Fruit fly (Drosophila melanogaster) whole organism, wandering third instar larva: Measurements from ENCODE around the gene CG7806.
A peak's percentile ranks its signal among the peaks of the same experiment; 100 is the strongest.

Source experiments
- CG32264 ChIP-seq: fragments of 200-800 bp; sonication (Bioruptor generic); optimal IDR thresholded peaks from 2 replicates; lab custom pipeline; 2016; ENCODE audit warnings: missing biosample characterization, missing genetic modification characterization
- CG9705 ChIP-seq: fragments of 200-800 bp; sonication (Bioruptor generic); optimal IDR thresholded peaks from 2 replicates; lab custom pipeline; 2018; ENCODE audit warnings: missing biosample characterization, mild to moderate bottlenecking, missing genetic modification characterization
- Dfd ChIP-seq: fragments of >200 bp; optimal IDR thresholded peaks from 2 replicates; lab custom pipeline; 2017; ENCODE audit warnings: missing biosample characterization, missing genetic modification characterization
- Dif ChIP-seq: fragments of 200-275, 200-300 bp; sonication (Bioruptor generic); optimal IDR thresholded peaks from 2 replicates; lab custom pipeline; 2018; ENCODE audit warnings: missing biosample characterization, missing genetic modification characterization; ENCODE audit not compliant: partially characterized antibody
- GATAd ChIP-seq: sonication (Bioruptor generic); optimal IDR thresholded peaks from 2 replicates; lab custom pipeline; 2016; ENCODE audit warnings: missing biosample characterization, missing genetic modification characterization
- HLH106 ChIP-seq: fragments of 200-800 bp; optimal IDR thresholded peaks from 3 replicates; lab custom pipeline; 2019; ENCODE audit warnings: missing biosample characterization, mild to moderate bottlenecking, missing genetic modification characterization, moderate library complexity
- Hnf4 ChIP-seq: fragments of 200-800 bp; sonication (Bioruptor generic); optimal IDR thresholded peaks from 2 replicates; lab custom pipeline; 2016; ENCODE audit warnings: missing biosample characterization, mild to moderate bottlenecking, missing genetic modification characterization
- Hr83 ChIP-seq: fragments of 200-300 bp; sonication (Bioruptor generic); optimal IDR thresholded peaks from 2 replicates; lab custom pipeline; 2016; ENCODE audit warnings: missing biosample characterization, mild to moderate bottlenecking, missing genetic modification characterization, moderate library complexity; ENCODE audit not compliant: poor library complexity, severe bottlenecking
- Mio ChIP-seq: sonication (Bioruptor generic); optimal IDR thresholded peaks from 2 replicates; lab custom pipeline; 2016; ENCODE audit warnings: missing biosample characterization, missing genetic modification characterization
- Myc ChIP-seq: fragments of >200 bp; optimal IDR thresholded peaks from 2 replicates; lab custom pipeline; 2017
- N ChIP-seq: fragments of >200 bp; optimal IDR thresholded peaks from 2 replicates; lab custom pipeline; 2018; ENCODE audit warnings: missing biosample characterization, missing external identifiers, missing genetic modification characterization
- OdsH ChIP-seq: fragments of 200-800 bp; sonication (Bioruptor generic); optimal IDR thresholded peaks from 2 replicates; lab custom pipeline; 2016; ENCODE audit warnings: missing biosample characterization, mild to moderate bottlenecking, missing genetic modification characterization
- Sp1 ChIP-seq: fragments of 200-800 bp; sonication (Bioruptor generic); optimal IDR thresholded peaks from 3 replicates; lab custom pipeline; 2019; ENCODE audit warnings: missing biosample characterization, mild to moderate bottlenecking, missing genetic modification characterization, moderate library complexity
- Vsx2 ChIP-seq: fragments of 200-300, 225-300 bp; sonication (Bioruptor generic); optimal IDR thresholded peaks from 2 replicates; lab custom pipeline; 2018; ENCODE audit warnings: missing biosample characterization, missing genetic modification characterization; ENCODE audit not compliant: partially characterized antibody
- br ChIP-seq: fragments of 200-800 bp; sonication (Bioruptor generic); optimal IDR thresholded peaks from 2 replicates; lab custom pipeline; 2016; ENCODE audit warnings: missing biosample characterization, missing genetic modification characterization
- brk ChIP-seq: fragments of 200-800 bp; sonication (Bioruptor generic); optimal IDR thresholded peaks from 2 replicates; lab custom pipeline; 2016; ENCODE audit warnings: missing biosample characterization, mild to moderate bottlenecking, missing genetic modification characterization
- dl ChIP-seq, 2 experiments: fragments of 175-275, 200-275 bp in 1 of 2; fragments of 200-275 bp in 1 of 2; sonication (Bioruptor generic); optimal IDR thresholded peaks; lab custom pipeline; 2018; ENCODE audit warnings: mild to moderate bottlenecking in 2 of 2, missing biosample characterization in 2 of 2, missing genetic modification characterization in 2 of 2, moderate library complexity in 2 of 2; ENCODE audit not compliant: partially characterized antibody in 2 of 2, insufficient read depth in 1 of 2
- dmrt93B ChIP-seq: fragments of 200-800 bp; sonication (Bioruptor generic); optimal IDR thresholded peaks from 2 replicates; lab custom pipeline; 2018; ENCODE audit warnings: missing biosample characterization, mild to moderate bottlenecking, missing genetic modification characterization
- dsf ChIP-seq: sonication (Bioruptor generic); optimal IDR thresholded peaks from 2 replicates; lab custom pipeline; 2016; ENCODE audit warnings: missing biosample characterization, missing genetic modification characterization, borderline replicate concordance
- foxo ChIP-seq, 2 experiments: fragments of 200-800 bp; sonication (Bioruptor generic); optimal IDR thresholded peaks; 2 replicates in 1 of 2; 3 replicates in 1 of 2; lab custom pipeline; 2016 to 2017; ENCODE audit warnings: missing biosample characterization in 2 of 2, missing genetic modification characterization in 2 of 2
- h ChIP-seq: fragments of 200-800 bp; sonication (Bioruptor generic); optimal IDR thresholded peaks from 3 replicates; lab custom pipeline; 2016; ENCODE audit warnings: missing biosample characterization, mild to moderate bottlenecking, missing genetic modification characterization
- jim ChIP-seq: fragments of 175-275, 200-325 bp; sonication (Bioruptor generic); optimal IDR thresholded peaks from 2 replicates; lab custom pipeline; 2016; ENCODE audit warnings: missing biosample characterization, mild to moderate bottlenecking, missing genetic modification characterization
- lola ChIP-seq: fragments of >200 bp; optimal IDR thresholded peaks from 2 replicates; lab custom pipeline; 2017; ENCODE audit warnings: missing biosample characterization, missing genetic modification characterization
- pan ChIP-seq: fragments of >200 bp; optimal IDR thresholded peaks from 2 replicates; lab custom pipeline; 2017
- psq ChIP-seq: fragments of 200-800 bp; sonication (Bioruptor generic); optimal IDR thresholded peaks from 3 replicates; lab custom pipeline; 2017; ENCODE audit warnings: missing biosample characterization, mild to moderate bottlenecking, missing genetic modification characterization, moderate library complexity
- sage ChIP-seq: fragments of 200-800 bp; sonication (Bioruptor generic); optimal IDR thresholded peaks from 2 replicates; lab custom pipeline; 2016; ENCODE audit warnings: missing biosample characterization, mild to moderate bottlenecking, missing genetic modification characterization
- sv ChIP-seq: fragments of 200-800 bp; sonication (Bioruptor generic); optimal IDR thresholded peaks from 3 replicates; lab custom pipeline; 2016; ENCODE audit warnings: missing biosample characterization, missing genetic modification characterization
- usp ChIP-seq: fragments of >200 bp; optimal IDR thresholded peaks from 2 replicates; lab custom pipeline; 2017; ENCODE audit warnings: missing biosample characterization, missing genetic modification characterization

Gene CG7806

dm6 chr2L:8327783-8328327, 16.7 kb downstream of the CG7806 start:
- no peak for TF ChIP-seq foxo (GFP tag; optimal IDR thresholded peaks at IDR 0.05; lab: Kevin White, UChicago)
- no peak for TF ChIP-seq usp (GFP tag; lab: Kevin White, UChicago)
- no peak for TF ChIP-seq h (GFP tag; lab: Kevin White, UChicago)
- TF ChIP-seq sage (GFP tag; lab: Kevin White, UChicago), result no peak
- TF ChIP-seq psq (GFP tag; lab: Kevin White, UChicago), result no peak
- TF ChIP-seq N (GFP tag; lab: Kevin White, UChicago), result no peak
- TF ChIP-seq sv (GFP tag; lab: Kevin White, UChicago), result no peak
- TF ChIP-seq GATAd (GFP tag; lab: Kevin White, UChicago), result no peak
- TF ChIP-seq Myc (lab: Kevin White, UChicago), result no peak
- no peak for TF ChIP-seq brk (GFP tag; lab: Kevin White, UChicago)
- no peak for TF ChIP-seq CG32264 (GFP tag; lab: Kevin White, UChicago)
- no peak for TF ChIP-seq Sp1
- no peak for TF ChIP-seq pan (lab: Kevin White, UChicago)
- no peak for TF ChIP-seq dl (GFP tag; optimal IDR thresholded peaks at IDR 0.05; lab: Kevin White, UChicago; ENCODE audit: insufficient read depth in 1 of 2, partially characterized antibody in 2 of 2)
- TF ChIP-seq Mio (GFP tag; lab: Kevin White, UChicago), result no peak

- TF ChIP-seq GATAd (GFP tag; lab: Kevin White, UChicago), result no peak
- no peak for TF ChIP-seq lola
- no peak for TF ChIP-seq CG9705 (GFP tag; lab: Kevin White, UChicago)
- no peak for TF ChIP-seq Hr83 (GFP tag; lab: Kevin White, UChicago)
- no peak for TF ChIP-seq h (GFP tag; lab: Kevin White, UChicago)
- TF ChIP-seq Hnf4, result no peak
- no peak for TF ChIP-seq Dfd (GFP tag; lab: Kevin White, UChicago)
- no peak for TF ChIP-seq Dif (GFP tag; lab: Kevin White, UChicago)
- no peak for TF ChIP-seq dl (GFP tag; optimal IDR thresholded peaks at IDR 0.05; lab: Kevin White, UChicago; ENCODE audit: insufficient read depth in 1 of 2, partially characterized antibody in 2 of 2)
- TF ChIP-seq jim (GFP tag; lab: Kevin White, UChicago), result no peak
- TF ChIP-seq dmrt93B (GFP tag; lab: Kevin White, UChicago), result no peak
- TF ChIP-seq OdsH (GFP tag; lab: Kevin White, UChicago), result no peak
- no peak for TF ChIP-seq HLH106
- no peak for TF ChIP-seq brk (GFP tag; lab: Kevin White, UChicago)
- no peak for TF ChIP-seq usp (GFP tag; lab: Kevin White, UChicago)
Observed at dm6 chr2L:8328526-8329097, 17.4 kb downstream of the CG7806 start.

- TF ChIP-seq br (GFP tag; lab: Kevin White, UChicago) (no peak), Dfd (GFP tag; lab: Kevin White, UChicago) (no peak), Vsx2 (no peak), sv (GFP tag; lab: Kevin White, UChicago) (no peak), dl (GFP tag; optimal IDR thresholded peaks at IDR 0.05; lab: Kevin White, UChicago; ENCODE audit: insufficient read depth in 1 of 2, partially characterized antibody in 2 of 2) (no peak), CG32264 (GFP tag; lab: Kevin White, UChicago) (no peak), Dif (GFP tag; lab: Kevin White, UChicago) (no peak), CG9705 (GFP tag; lab: Kevin White, UChicago) (no peak)
- TF ChIP-seq, all 38 proteins: peak for 0
Observed at dm6 chr2L:8333185-8333584, 22.0 kb downstream of the CG7806 start.

- TF ChIP-seq Dfd (GFP tag; lab: Kevin White, UChicago), result peak; percentile 97
- TF ChIP-seq dsf (GFP tag; lab: Kevin White, UChicago), result no peak
Observed at dm6 chr2L:8333624-8334023, 22.4 kb downstream of the CG7806 start.

- peak; percentile 2 for TF ChIP-seq Myc (lab: Kevin White, UChicago)
- TF ChIP-seq Dif (GFP tag; lab: Kevin White, UChicago), result peak; percentile 76
- no peak for TF ChIP-seq Vsx2
Observed at dm6 chr2L:8334705-8335104, 23.5 kb downstream of the CG7806 start.
